Worm (Caenorhabditis elegans) whole organism, L2 larva: ENCODE data around the gene T24E12.13.

Source experiments
- C34F6.9 ChIP-seq: fragments of 150-350 bp; optimal IDR thresholded peaks from 2 replicates; lab custom pipeline; 2014; ENCODE audit warnings: missing biosample characterization, missing genetic modification characterization
- dmd-4 ChIP-seq: sonication (generic microtip); optimal IDR thresholded peaks from 2 replicates; lab custom pipeline; 2017; ENCODE audit warnings: missing biosample characterization, missing genetic modification characterization
- fos-1 ChIP-seq: fragments of 150-350 bp; optimal IDR thresholded peaks from 2 replicates; lab custom pipeline; 2014; ENCODE audit warnings: missing biosample characterization, missing genetic modification characterization
- mdl-1 ChIP-seq, 2 experiments: fragments of 150-350 bp in 1 of 2; sonication (generic microtip) in 1 of 2; optimal IDR thresholded peaks; 2 replicates each; lab custom pipeline; 2017; ENCODE audit warnings: missing biosample characterization in 2 of 2, missing genetic modification characterization in 2 of 2
- nhr-12 ChIP-seq: fragments of 150-350 bp; optimal IDR thresholded peaks from 2 replicates; lab custom pipeline; 2014; ENCODE audit warnings: missing biosample characterization, missing genetic modification characterization
- sem-4 ChIP-seq: fragments of 150-350 bp; optimal IDR thresholded peaks from 2 replicates; lab custom pipeline; 2014; ENCODE audit warnings: missing biosample characterization, missing genetic modification reagents, missing genetic modification characterization
- skn-1 ChIP-seq: sonication (generic microtip); optimal IDR thresholded peaks from 2 replicates; lab custom pipeline; 2017; ENCODE audit warnings: missing biosample characterization, missing genetic modification characterization
- unc-55 ChIP-seq: fragments of 150-350 bp; sonication (generic microtip); optimal IDR thresholded peaks from 3 replicates; lab custom pipeline; 2014; ENCODE audit warnings: missing biosample characterization, missing genetic modification reagents, missing genetic modification characterization
- unc-62 ChIP-seq: fragments of 150-350 bp; optimal IDR thresholded peaks from 2 replicates; lab custom pipeline; 2014; ENCODE audit warnings: missing biosample characterization, missing genetic modification reagents, missing genetic modification characterization

DNA sequence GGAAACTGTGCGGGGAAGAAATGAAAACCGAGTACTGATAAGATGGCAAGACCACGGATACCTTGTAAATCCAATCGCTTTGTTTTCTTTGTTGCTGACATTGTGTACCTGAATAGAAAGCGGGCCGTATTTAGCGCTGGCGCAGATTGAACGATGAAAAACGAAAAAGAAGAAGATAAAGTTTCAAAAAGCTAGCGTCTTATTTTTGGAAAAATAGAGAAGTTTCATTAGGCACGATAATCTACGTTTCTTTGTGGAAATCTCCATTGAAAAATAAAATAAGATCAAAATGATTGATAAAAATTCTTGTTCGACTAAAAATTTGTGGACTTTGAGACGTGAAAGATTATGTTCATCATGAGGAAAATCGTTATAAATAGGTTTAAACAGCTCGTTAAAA is 48.7 kb downstream of the T24E12.13 start, which contains the start of gene oac-4:
- TF ChIP-seq C34F6.9 (tag; lab: Kevin White, UChicago) (no peak), mdl-1 (tag; optimal IDR thresholded peaks at IDR 0.05; lab: Kevin White, UChicago) (no peak), sem-4 (no peak), unc-55 (GFP tag; lab: Kevin White, UChicago) (no peak), skn-1 (tag; lab: Kevin White, UChicago) (no peak), fos-1 (tag; lab: Kevin White, UChicago) (no peak), unc-62 (GFP tag; lab: Kevin White, UChicago) (no peak), dmd-4 (tag; lab: Kevin White, UChicago) (no peak), nhr-12 (tag; lab: Kevin White, UChicago) (no peak)
